Fruit fly (Drosophila melanogaster) Kc167 (cell line): ENCODE measurements around the gene HIP-R.
"Not testable (repeated sequence)": the region's sequence is repeated elsewhere in the genome, so short reads cannot be mapped to it uniquely, and the experiment has no call there.

Experiments used
- Myc ChIP-seq: fragments of >200 bp; optimal IDR thresholded peaks from 2 replicates; lab custom pipeline; 2017; ENCODE audit warnings: missing external identifiers
- Sin3A ChIP-seq: fragments of >200 bp; optimal IDR thresholded peaks from 2 replicates; lab custom pipeline; 2018; ENCODE audit warnings: missing external identifiers
- h ChIP-seq: fragments of >200 bp; optimal IDR thresholded peaks from 3 replicates; lab custom pipeline; 2018; ENCODE audit warnings: missing external identifiers
- insv ChIP-seq: fragments of >200 bp; optimal IDR thresholded peaks from 3 replicates; lab custom pipeline; 2018; ENCODE audit warnings: missing external identifiers
- psq ChIP-seq: fragments of >200 bp; optimal IDR thresholded peaks from 2 replicates; lab custom pipeline; 2017; ENCODE audit warnings: missing external identifiers
- ttk ChIP-seq: sonication (Bioruptor generic); optimal IDR thresholded peaks from 2 replicates; lab custom pipeline; 2017; ENCODE audit warnings: missing external identifiers

Gene HIP-R

DNA sequence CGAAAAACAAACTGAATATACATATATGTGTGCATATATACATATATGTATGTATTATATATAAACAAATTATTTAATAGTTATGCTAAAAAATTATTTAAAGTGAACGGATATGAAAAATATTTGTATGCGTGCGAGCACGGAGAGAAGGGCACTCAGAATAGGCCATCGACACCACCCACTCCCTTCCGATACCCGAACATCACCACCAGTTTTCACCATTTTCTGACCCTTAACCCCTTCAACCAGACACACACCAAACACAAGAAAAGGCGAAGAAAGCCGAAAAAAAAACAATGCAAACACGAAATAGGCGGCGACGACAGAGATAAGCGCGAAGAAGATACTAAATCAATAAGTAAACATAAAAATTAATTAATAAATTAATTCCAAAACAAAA lies 485 bp upstream of the HIP-R start:
- TF ChIP-seq Myc (lab: Kevin White, UChicago): no peak
- TF ChIP-seq h: no peak
- TF ChIP-seq psq: no peak
- TF ChIP-seq ttk (lab: Kevin White, UChicago): no peak
- no peak for TF ChIP-seq Sin3A (lab: Kevin White, UChicago)

DNA sequence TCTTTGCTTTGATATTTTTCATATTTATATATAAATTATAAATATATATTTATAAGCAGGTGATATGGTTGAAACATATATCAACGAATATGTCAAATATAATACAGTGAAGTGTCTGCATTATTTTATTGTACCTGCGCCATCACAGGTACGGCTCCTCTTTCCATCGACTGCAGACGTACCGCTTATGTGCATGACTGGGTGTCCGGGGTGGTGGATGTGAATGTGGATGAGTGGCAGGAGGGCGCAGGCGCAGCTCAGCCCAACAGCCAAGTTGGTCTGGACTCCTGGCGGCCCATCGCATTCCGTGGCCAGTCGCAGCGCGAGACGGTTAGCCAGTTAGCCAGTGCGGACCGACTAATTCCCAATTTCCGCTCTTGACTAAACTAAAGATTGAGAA lies 3.2 kb downstream of the HIP-R start, which contains the start of gene Crg-1:
Gene Crg-1, plus strand, starts transcription at position 301 of the 400 bp plus-strand sequence.
- TF ChIP-seq ttk, Myc, insv (lab: Kevin White, UChicago): not testable (repeated sequence)

DNA sequence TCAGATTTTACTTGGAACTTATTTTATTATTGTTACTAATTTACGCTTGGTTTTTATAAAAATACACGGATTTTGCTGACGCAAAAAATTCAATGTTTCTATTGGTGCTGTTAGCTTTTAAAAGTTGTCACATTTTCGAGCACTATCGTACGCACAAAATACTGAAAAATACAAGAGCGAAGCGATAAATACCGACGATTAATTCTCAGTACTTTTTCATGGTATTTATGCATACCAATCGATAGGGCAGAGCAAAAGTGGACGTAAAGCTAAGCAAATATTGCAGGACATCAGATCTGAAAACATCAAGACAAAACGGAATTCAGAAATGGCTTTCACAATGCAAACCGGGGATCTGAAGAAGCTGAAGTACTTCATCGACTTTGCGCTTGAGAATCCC lies 9.2 kb downstream of the HIP-R start, which contains the start of gene HIP:
Gene HIP, plus strand, starts transcription at position 232 of the 400 bp plus-strand sequence.
- not testable (repeated sequence) for TF ChIP-seq Myc, insv, Sin3A (lab: Kevin White, UChicago)

DNA sequence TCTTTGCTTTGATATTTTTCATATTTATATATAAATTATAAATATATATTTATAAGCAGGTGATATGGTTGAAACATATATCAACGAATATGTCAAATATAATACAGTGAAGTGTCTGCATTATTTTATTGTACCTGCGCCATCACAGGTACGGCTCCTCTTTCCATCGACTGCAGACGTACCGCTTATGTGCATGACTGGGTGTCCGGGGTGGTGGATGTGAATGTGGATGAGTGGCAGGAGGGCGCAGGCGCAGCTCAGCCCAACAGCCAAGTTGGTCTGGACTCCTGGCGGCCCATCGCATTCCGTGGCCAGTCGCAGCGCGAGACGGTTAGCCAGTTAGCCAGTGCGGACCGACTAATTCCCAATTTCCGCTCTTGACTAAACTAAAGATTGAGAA lies 12.2 kb downstream of the HIP-R start, which contains the start of gene fd3F:
Gene fd3F, plus strand, starts transcription at position 301 of the 400 bp plus-strand sequence.
- not testable (repeated sequence) for TF ChIP-seq ttk (lab: Kevin White, UChicago); h; insv (lab: Kevin White, UChicago)

DNA sequence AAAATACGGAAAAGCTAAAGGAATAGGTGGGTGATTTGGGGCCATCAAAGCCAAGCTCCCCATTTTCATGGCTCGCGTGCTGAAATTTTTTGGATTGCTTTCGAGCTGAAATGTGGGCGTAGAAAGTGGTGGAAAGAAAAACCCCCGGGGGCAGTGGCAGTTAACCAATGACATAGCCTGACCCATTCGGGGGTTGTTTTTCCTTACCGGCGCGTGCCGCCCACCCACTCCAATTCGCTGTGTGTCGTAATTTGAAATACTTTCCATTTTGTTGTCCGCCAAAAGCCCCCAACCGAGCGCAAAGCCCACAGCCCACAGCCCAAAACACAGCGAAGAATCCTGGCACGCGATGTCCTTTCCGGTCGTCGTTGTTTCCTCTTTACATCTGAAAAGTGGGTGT lies 18.7 kb downstream of the HIP-R start:
- TF ChIP-seq Myc (lab: Kevin White, UChicago) (no peak), insv (lab: Kevin White, UChicago) (no peak), h (no peak), Sin3A (lab: Kevin White, UChicago) (no peak), ttk (lab: Kevin White, UChicago) (no peak), psq (no peak)

DNA sequence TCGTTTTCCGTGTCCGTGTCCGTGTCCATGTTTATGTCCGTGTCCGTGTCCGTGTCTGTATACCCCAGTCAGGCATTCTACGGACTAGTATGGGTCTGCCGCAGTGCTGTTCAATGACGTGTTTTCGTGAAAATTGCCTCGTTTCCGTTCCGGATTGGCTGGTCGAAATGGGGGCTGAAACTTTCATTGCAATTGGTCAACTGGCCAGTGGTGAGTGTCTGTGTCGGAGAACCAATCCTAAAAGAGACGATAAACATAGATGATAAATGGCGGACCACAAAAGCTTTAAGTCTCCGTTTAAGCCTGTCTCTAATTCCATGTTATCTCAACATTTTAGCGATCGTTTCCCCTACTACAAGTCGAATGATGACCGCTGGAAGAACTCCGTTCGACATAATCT lies 19.3 kb downstream of the HIP-R start:
- no peak for TF ChIP-seq psq
- no peak for TF ChIP-seq ttk (lab: Kevin White, UChicago)
- TF ChIP-seq Sin3A (lab: Kevin White, UChicago): no peak
- TF ChIP-seq insv (lab: Kevin White, UChicago): no peak
- TF ChIP-seq Myc (lab: Kevin White, UChicago): no peak
- TF ChIP-seq h: no peak

DNA sequence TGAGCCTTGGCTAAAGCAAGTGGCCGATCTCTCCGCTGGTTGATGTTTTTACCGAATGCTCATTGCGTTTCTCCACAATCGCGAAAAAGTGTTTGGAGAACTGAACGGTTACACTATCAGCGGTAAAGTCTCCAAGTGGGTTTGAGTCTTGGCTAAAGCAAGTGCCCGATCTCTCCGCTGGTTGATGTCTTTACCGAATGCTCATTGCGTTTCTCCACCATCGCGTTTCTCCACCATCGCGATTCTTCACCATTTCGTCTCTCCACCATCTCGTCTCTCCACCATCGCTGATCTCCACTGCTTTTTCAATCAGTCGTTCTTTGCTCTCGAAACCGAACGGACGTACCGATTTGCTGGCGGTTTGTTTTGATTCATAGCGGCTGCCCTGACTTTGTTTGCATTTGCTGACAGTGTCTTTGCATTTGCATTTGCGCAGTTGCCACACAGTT lies 21.6 kb downstream of the HIP-R start, which contains the start of gene ec:
Gene ec, plus strand, starts transcription at position 359 of the 449 bp plus-strand sequence.
- TF ChIP-seq insv (lab: Kevin White, UChicago): no peak
- no peak for TF ChIP-seq ttk (lab: Kevin White, UChicago)
- TF ChIP-seq Myc (lab: Kevin White, UChicago): no peak
- no peak for TF ChIP-seq psq
- no peak for TF ChIP-seq Sin3A (lab: Kevin White, UChicago)
- no peak for TF ChIP-seq h

DNA sequence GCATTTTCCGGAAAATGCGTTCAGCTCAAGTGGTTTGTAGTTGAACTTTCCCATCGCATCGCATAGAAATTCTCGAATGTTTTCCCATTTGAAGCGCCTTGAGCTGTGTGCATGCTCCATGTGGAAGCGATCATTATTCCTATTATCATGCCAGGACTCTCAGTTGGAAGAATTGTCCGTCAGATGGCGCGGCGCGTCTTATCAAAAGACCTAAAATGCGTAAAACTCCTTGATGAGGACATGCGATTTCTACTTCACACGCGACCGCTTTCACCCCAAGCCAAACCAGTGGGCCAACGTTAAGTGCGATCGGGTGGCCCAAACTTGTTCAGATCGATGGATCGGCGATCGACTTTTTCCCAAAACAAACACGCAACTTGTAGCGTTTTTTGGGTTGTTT lies 25.9 kb downstream of the HIP-R start:
- TF ChIP-seq h (no peak), Sin3A (lab: Kevin White, UChicago) (no peak), ttk (lab: Kevin White, UChicago) (no peak), insv (lab: Kevin White, UChicago) (no peak), psq (no peak), Myc (lab: Kevin White, UChicago) (no peak)

DNA sequence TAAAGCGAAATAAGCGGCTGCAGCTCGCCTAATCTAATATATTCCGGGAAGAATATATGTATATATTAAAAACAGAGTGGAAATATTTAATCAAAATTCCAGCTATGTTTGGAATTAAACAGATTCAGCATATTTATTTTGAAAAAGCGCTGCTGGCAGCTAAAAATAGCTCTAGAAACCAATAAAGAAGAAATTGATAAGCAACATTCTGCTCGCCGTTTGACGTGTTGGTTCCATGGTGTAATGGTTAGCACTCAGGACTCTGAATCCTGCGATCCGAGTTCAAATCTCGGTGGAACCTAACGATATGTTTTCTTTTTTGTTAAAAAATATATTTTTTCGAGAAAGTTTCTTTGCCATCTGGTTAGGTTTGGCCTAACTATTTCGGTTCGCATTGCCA lies 29.7 kb downstream of the HIP-R start:
- TF ChIP-seq insv (lab: Kevin White, UChicago) (no peak), Sin3A (lab: Kevin White, UChicago) (no peak), h (no peak), ttk (lab: Kevin White, UChicago) (no peak), Myc (lab: Kevin White, UChicago) (no peak), psq (no peak)

DNA sequence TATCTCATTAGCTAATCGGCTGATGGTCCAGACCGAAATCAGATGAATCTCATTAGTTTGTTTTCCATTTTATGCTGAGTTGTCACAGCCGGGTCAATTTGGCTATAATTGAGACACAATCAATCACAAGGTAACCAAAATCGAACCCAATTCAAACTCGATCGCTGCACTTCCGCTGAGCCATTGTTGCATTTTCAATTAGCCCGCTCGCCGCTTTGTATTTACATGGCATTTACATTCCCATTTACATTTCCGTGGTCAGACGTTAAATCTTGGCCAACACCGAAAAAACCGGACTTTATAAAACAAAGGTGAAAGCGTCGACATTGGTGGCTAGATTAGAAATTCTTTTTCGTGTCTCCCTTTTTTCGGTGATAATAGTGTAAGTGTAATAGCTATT lies 35.3 kb downstream of the HIP-R start:
- no peak for TF ChIP-seq Sin3A (lab: Kevin White, UChicago)
- no peak for TF ChIP-seq psq

DNA sequence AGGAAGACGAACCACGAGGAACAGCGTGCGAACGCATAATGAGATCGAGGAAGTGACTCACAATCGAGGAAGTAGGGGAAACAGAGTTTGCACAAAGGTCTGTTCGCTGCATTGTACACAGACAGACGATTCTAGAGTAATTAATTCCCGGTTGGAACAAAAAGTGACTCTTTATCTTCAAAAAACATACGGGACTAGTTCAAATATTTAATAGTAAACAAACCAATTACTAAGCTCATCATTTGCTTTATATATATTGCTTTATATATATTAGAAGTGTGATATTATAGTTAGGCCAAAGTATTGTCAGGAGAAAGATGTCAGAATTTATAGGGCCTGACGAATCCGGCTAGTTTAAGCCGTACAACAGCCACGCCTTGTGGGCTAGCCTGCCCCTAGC lies 38.1 kb downstream of the HIP-R start, which contains the start of gene CG2901:
Gene CG2901, plus strand, starts transcription at position 301 of the 400 bp plus-strand sequence.
- TF ChIP-seq insv (lab: Kevin White, UChicago): no peak
- TF ChIP-seq Sin3A (lab: Kevin White, UChicago): no peak
- TF ChIP-seq psq: no peak

DNA sequence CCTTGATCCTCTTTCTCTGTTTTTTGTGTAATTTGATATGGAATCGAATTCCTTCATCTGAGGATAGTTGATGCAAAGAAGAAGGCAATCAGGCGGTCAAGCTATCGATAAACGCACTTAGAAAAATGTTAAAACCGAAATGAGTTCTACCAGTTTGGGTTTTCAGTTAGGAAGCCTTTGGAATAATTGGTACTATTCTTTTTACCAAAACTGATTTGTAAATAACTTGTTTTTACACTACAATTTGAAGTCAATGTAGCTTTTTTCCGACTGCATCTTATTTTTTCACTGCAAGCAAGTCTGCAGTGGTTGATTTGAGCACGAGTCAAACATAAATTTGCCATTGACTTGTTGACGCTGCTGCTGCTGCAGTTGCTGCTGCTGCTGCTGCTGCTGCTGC lies 42.0 kb downstream of the HIP-R start:
- TF ChIP-seq insv (lab: Kevin White, UChicago): no peak
- TF ChIP-seq ttk (lab: Kevin White, UChicago): no peak
- no peak for TF ChIP-seq h
- TF ChIP-seq psq: no peak
- TF ChIP-seq Sin3A (lab: Kevin White, UChicago): no peak
- no peak for TF ChIP-seq Myc (lab: Kevin White, UChicago)

DNA sequence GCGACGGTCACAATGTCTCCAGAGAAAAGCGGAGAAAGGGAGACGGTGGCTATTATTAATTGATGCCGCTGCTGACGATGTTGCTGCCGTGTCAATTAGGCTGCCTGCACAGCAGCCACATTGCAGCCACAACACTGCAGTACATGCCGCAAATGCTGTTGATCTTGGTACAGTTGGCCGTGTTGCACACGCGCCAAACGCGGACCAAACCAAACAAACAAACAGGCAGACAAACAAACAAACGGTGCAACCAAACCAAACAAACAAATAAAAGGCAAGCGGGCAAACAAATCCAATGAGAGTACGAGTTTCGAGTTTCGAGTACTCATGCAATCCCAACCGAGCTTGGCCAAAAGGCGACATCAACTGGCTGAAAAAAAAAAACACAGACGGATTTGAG lies 42.5 kb downstream of the HIP-R start:
- TF ChIP-seq insv (lab: Kevin White, UChicago) (no peak), psq (no peak), Myc (lab: Kevin White, UChicago) (no peak), Sin3A (lab: Kevin White, UChicago) (no peak), ttk (lab: Kevin White, UChicago) (no peak), h (no peak)
